Worm (Caenorhabditis elegans): ENCODE results near the gene F20A1.4.

The F20A1.4 gene

DNA sequence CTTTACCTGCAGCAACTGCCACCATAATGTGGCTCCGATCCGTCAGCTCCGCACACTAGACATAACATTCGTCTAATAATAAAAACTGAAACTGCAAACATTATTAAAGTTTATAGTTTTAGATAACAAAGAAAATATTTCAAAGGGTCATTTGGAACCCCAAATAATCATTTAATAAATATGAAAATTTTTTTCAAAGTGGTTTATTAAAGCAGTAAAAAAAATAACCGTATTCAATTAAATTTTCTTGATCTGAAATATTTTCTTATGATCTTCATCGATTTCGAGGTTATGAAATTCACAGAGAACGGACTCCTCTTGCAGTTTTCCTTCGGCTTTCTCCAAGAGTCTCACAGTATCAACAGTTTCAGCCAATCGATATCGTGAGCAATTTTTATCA lies 35.7 kb downstream of the F20A1.4 start, which contains the start of gene nhr-163:
nhr-163 (minus strand) TSS at position 101 of the 400 bp plus-strand sequence.
- TF ChIP-seq elt-2 (tag; optimal IDR thresholded peaks at IDR 0.05) (no peak), nhr-12 (tag; optimal IDR thresholded peaks at IDR 0.05) (no peak), egl-27 (tag; optimal IDR thresholded peaks at IDR 0.05) (no peak), lin-39 (tag; optimal IDR thresholded peaks at IDR 0.05) (no peak), ztf-4 (tag; optimal IDR thresholded peaks at IDR 0.05) (no peak), skn-1 (tag; optimal IDR thresholded peaks at IDR 0.05) (no peak), nhr-77 (tag; optimal IDR thresholded peaks at IDR 0.05) (no peak), ceh-16 (tag; optimal IDR thresholded peaks at IDR 0.05) (no peak), fos-1 (tag; optimal IDR thresholded peaks at IDR 0.05) (no peak), ceh-28 (tag; optimal IDR thresholded peaks at IDR 0.05) (no peak), mdl-1 (tag; optimal IDR thresholded peaks at IDR 0.05) (no peak)

DNA sequence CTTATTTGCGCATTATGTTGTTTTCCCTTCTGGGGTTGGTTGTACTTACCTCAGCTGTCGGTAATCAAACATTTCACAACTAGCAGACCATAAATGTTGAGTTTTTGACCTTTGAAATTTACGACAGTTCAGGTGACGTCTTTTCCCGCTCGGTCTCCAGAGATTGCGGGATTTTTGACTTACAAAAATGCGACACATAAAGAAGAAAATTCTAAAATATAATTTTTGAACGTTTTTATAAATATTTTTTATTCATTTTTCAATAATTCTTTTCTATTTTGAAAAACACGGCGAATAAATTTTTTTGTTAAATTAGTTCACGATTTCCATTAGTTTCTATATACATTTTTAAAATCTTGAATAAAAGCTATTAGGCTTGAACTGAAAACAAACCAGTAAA lies 38.9 kb downstream of the F20A1.4 start, which contains the start of gene nhr-161:
nhr-161 (minus strand) TSS at position 101 of the 400 bp plus-strand sequence.
- TF ChIP-seq nhr-11 (tag; optimal IDR thresholded peaks at IDR 0.05): no peak
- no peak for TF ChIP-seq skn-1 (tag; optimal IDR thresholded peaks at IDR 0.05)

DNA sequence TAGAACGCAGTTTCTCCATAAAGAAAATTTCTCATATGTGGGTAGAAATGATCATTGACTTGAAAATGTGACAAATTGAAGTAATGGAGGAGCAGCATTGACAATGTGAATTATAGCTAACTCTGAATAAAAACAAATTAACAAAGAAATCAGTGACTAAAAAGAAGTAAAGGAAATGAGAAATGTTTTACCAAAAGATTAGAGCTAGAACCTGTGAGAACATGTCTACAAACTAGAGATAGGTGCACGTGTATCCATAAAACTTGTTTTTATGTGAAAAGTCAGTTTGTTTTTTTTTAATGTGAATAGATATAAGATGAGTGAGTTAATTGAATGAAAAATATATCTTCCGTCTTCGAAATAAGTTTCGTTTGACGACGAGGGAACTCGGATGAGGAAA lies 42.7 kb downstream of the F20A1.4 start, which contains the start of gene sre-12:
sre-12 (minus strand) TSS at position 101 of the 400 bp plus-strand sequence.
- TF ChIP-seq nfya-1 (tag; optimal IDR thresholded peaks at IDR 0.05; ENCODE audit: insufficient read depth) (no peak), elt-3 (tag; optimal IDR thresholded peaks at IDR 0.05) (no peak), mdl-1 (tag; optimal IDR thresholded peaks at IDR 0.05) (no peak), lsy-12 (tag; optimal IDR thresholded peaks at IDR 0.05) (no peak)

DNA sequence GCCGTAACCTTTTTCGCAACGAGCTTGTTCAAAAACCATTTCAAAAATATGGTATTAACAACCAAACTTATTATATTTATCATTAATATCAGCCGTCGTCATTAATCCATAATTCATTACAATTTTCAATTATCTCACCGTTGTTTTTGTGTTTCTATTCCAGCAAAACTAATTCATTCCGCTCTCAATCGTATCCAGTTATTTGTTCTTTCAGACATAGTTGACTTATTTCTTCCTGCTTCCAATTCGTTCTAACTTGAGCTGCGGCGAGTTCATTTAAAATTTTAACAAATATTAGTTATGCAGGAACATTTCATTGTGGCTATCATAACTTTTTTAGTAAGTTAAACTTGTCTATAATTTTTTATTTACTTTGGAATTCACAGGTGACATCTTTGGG lies 45.6 kb downstream of the F20A1.4 start, which contains the start of gene srx-16:
srx-16 (plus strand) TSS at position 301 of the 400 bp plus-strand sequence.
- TF ChIP-seq mml-1 (tag; optimal IDR thresholded peaks at IDR 0.05) (no peak), aly-2 (tag; optimal IDR thresholded peaks at IDR 0.05) (no peak), eor-1 (tag; optimal IDR thresholded peaks at IDR 0.05) (no peak), hmg-11 (tag; optimal IDR thresholded peaks at IDR 0.05) (no peak), egl-27 (tag; optimal IDR thresholded peaks at IDR 0.05) (no peak), fkh-10 (GFP tag; optimal IDR thresholded peaks at IDR 0.05) (no peak), fos-1 (tag; optimal IDR thresholded peaks at IDR 0.05) (no peak), nhr-67 (tag; optimal IDR thresholded peaks at IDR 0.05) (no peak), unc-62 (GFP tag; optimal IDR thresholded peaks at IDR 0.05) (no peak), jun-1 (tag; optimal IDR thresholded peaks at IDR 0.05) (no peak), egl-5 (tag; optimal IDR thresholded peaks at IDR 0.05) (no peak), ztf-11 (tag; optimal IDR thresholded peaks at IDR 0.05) (no peak), ceh-16 (tag; optimal IDR thresholded peaks at IDR 0.05) (no peak), pha-4 (tag; optimal IDR thresholded peaks at IDR 0.05) (no peak), R02D3.7 (tag; optimal IDR thresholded peaks at IDR 0.05) (no peak), zag-1 (tag; optimal IDR thresholded peaks at IDR 0.05) (no peak), nhr-237 (tag; optimal IDR thresholded peaks at IDR 0.05) (no peak)

DNA sequence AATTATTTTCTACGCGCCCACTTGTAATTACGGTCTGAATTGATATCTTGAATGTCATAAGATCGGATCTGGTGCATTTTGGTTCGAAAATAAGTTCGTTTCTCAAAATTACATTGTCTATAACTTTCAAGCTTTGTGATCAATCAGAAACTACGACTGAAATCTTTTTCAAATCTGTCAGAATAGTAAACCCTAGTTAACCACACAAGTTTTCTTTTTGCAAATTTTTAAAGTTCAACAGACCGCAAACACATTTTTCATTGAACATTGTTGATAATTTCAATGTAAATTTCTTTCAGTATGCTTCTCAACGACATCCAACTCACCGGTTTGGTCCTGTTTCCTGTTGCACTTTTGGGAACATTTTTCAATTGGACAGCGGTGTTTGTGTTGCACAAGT lies 50.1 kb downstream of the F20A1.4 start, which contains the start of gene srx-59:
srx-59 (plus strand) TSS at position 301 of the 400 bp plus-strand sequence.
- TF ChIP-seq nhr-76 (tag; optimal IDR thresholded peaks at IDR 0.05) (no peak), mdl-1 (tag; optimal IDR thresholded peaks at IDR 0.05) (no peak), nhr-43 (tag; optimal IDR thresholded peaks at IDR 0.05; ENCODE audit: poor library complexity, severe bottlenecking) (no peak), nhr-237 (tag; optimal IDR thresholded peaks at IDR 0.05) (no peak), nfya-1 (tag; optimal IDR thresholded peaks at IDR 0.05; ENCODE audit: insufficient read depth) (no peak), R02D3.7 (tag; optimal IDR thresholded peaks at IDR 0.05) (no peak), ceh-28 (tag; optimal IDR thresholded peaks at IDR 0.05) (no peak), ceh-82 (tag; optimal IDR thresholded peaks at IDR 0.05) (no peak), tbx-2 (tag; optimal IDR thresholded peaks at IDR 0.05) (no peak)

Measured in whole organism, L3 larva.